Fruit fly (Drosophila melanogaster) whole organism, embryonic: ENCODE measurements around the gene Vti1a.

Experiments used
- Atf3 ChIP-seq: fragments of 200-800 bp; sonication (Bioruptor generic); optimal IDR thresholded peaks from 3 replicates; lab custom pipeline; 2016; ENCODE audit warnings: missing biosample characterization, missing genetic modification characterization
- Atf6 ChIP-seq: fragments of 200-800 bp; sonication (Bioruptor generic); IDR thresholded peaks from 2 replicates; pipeline ENCODE4 v1.3.6; 2022; ENCODE audit warnings: missing biosample characterization, missing genetic modification characterization
- BtbVII ChIP-seq: fragments of 200-800 bp; sonication (Bioruptor generic); optimal IDR thresholded peaks from 3 replicates; lab custom pipeline; 2017; ENCODE audit warnings: missing biosample characterization, mild to moderate bottlenecking, missing genetic modification characterization
- CG10366 ChIP-seq: fragments of 200-800 bp; sonication (Bioruptor generic); IDR thresholded peaks from 2 replicates; pipeline ENCODE4 v1.3.6; 2022; ENCODE audit warnings: missing biosample characterization, missing genetic modification characterization
- CG10959 ChIP-seq: fragments of 200-800 bp; sonication (Bioruptor generic); IDR thresholded peaks from 2 replicates; pipeline ENCODE4 v1.3.6; 2022; ENCODE audit warnings: missing biosample characterization, missing genetic modification characterization
- CG10979 ChIP-seq: fragments of 200-800 bp; sonication (Bioruptor generic); optimal IDR thresholded peaks from 2 replicates; lab custom pipeline; 2018; ENCODE audit warnings: missing biosample characterization, mild to moderate bottlenecking, missing genetic modification characterization, moderate library complexity
- CG11695 ChIP-seq: fragments of 200-800 bp; sonication (Bioruptor generic); IDR thresholded peaks from 3 replicates; pipeline ENCODE4 v1.3.6; 2022; ENCODE audit warnings: missing biosample characterization, missing genetic modification characterization
- CG11723 ChIP-seq: fragments of 200-800 bp; sonication (Bioruptor generic); optimal IDR thresholded peaks from 2 replicates; lab custom pipeline; 2017; ENCODE audit warnings: missing biosample characterization, mild to moderate bottlenecking, missing genetic modification characterization
- CG12155 ChIP-seq: fragments of 200-800 bp; sonication (Bioruptor generic); optimal IDR thresholded peaks from 3 replicates; lab custom pipeline; 2016; ENCODE audit warnings: missing biosample characterization, missing genetic modification characterization
- CG14441 ChIP-seq: fragments of 200-800 bp; sonication (Bioruptor generic); IDR thresholded peaks from 2 replicates; pipeline ENCODE4 v1.3.6; 2022; ENCODE audit warnings: missing biosample characterization, missing genetic modification characterization
- CG15073 ChIP-seq: fragments of 200-800 bp; sonication (Bioruptor generic); optimal IDR thresholded peaks from 2 replicates; lab custom pipeline; 2016; ENCODE audit warnings: missing biosample characterization, missing genetic modification characterization
- CG15514 ChIP-seq: fragments of 200-800 bp; sonication (Bioruptor generic); optimal IDR thresholded peaks from 3 replicates; lab custom pipeline; 2017; ENCODE audit warnings: missing biosample characterization, missing genetic modification characterization, mild to moderate bottlenecking, moderate library complexity, missing genetic modification reagents
- CG17186 ChIP-seq: fragments of 200-800 bp; sonication (Bioruptor generic); optimal IDR thresholded peaks from 3 replicates; lab custom pipeline; 2017; ENCODE audit warnings: missing biosample characterization, missing genetic modification reagents, missing genetic modification characterization
- CG18262 ChIP-seq: fragments of 200-800 bp; optimal IDR thresholded peaks from 3 replicates; lab custom pipeline; 2019; ENCODE audit warnings: missing biosample characterization, mild to moderate bottlenecking, missing genetic modification characterization, moderate library complexity
- CG2678 ChIP-seq: fragments of 200-800 bp; sonication (Bioruptor generic); optimal IDR thresholded peaks from 3 replicates; lab custom pipeline; 2019; ENCODE audit warnings: missing biosample characterization, mild to moderate bottlenecking, missing genetic modification characterization, moderate library complexity
- CG31365 ChIP-seq: fragments of 200-800 bp; sonication (Bioruptor generic); optimal IDR thresholded peaks from 2 replicates; lab custom pipeline; 2018; ENCODE audit warnings: missing biosample characterization, mild to moderate bottlenecking, missing genetic modification characterization
- CG3847 ChIP-seq: fragments of 200-800 bp; sonication (Bioruptor generic); IDR thresholded peaks from 2 replicates; pipeline ENCODE4 v1.3.6; 2022; ENCODE audit warnings: missing biosample characterization, missing genetic modification characterization
- CG4820 ChIP-seq: fragments of 200-800 bp; sonication (Bioruptor generic); optimal IDR thresholded peaks from 3 replicates; lab custom pipeline; 2016; ENCODE audit warnings: missing biosample characterization, missing genetic modification characterization
- CG6175 ChIP-seq: fragments of 200-800 bp; sonication (Bioruptor generic); IDR thresholded peaks from 3 replicates; pipeline ENCODE4 v1.3.6; 2022; ENCODE audit warnings: missing biosample characterization, missing genetic modification characterization
- CG6765 ChIP-seq: fragments of 200-800 bp; sonication (Bioruptor generic); optimal IDR thresholded peaks from 3 replicates; lab custom pipeline; 2017; ENCODE audit warnings: missing biosample characterization, mild to moderate bottlenecking, missing genetic modification characterization
- CG7556 ChIP-seq: fragments of 200-800 bp; sonication (Bioruptor generic); optimal IDR thresholded peaks from 2 replicates; lab custom pipeline; 2017; ENCODE audit warnings: missing biosample characterization, mild to moderate bottlenecking, missing genetic modification characterization
- Dek ChIP-seq: fragments of 200-800 bp; sonication (Bioruptor generic); optimal IDR thresholded peaks from 3 replicates; lab custom pipeline; 2019; ENCODE audit warnings: missing biosample characterization, mild to moderate bottlenecking, missing genetic modification characterization, moderate library complexity
- Dfd ChIP-seq, 2 experiments: fragments of >200 bp; optimal IDR thresholded peaks; 2 replicates each; lab custom pipeline; 2017; ENCODE audit warnings: missing biosample characterization in 2 of 2, missing genetic modification characterization in 2 of 2
- Elba2 ChIP-seq: fragments of 200-800 bp; sonication (Bioruptor generic); optimal IDR thresholded peaks from 3 replicates; lab custom pipeline; 2016; ENCODE audit warnings: missing biosample characterization, missing genetic modification characterization
- GATAe ChIP-seq: fragments of 200-800 bp; sonication (Bioruptor generic); conservative IDR thresholded peaks from 2 replicates; pipeline ENCODE4 v1.3.6; 2022; ENCODE audit warnings: missing biosample characterization, missing genetic modification characterization
- HLH3B ChIP-seq: fragments of 200-800 bp; sonication (Bioruptor generic); IDR thresholded peaks from 2 replicates; pipeline ENCODE4 v1.3.6; 2022; ENCODE audit warnings: missing biosample characterization, missing genetic modification characterization
- Hr3 ChIP-seq: fragments of 200-800 bp; sonication (Bioruptor generic); optimal IDR thresholded peaks from 3 replicates; lab custom pipeline; 2016; ENCODE audit warnings: missing biosample characterization, missing genetic modification characterization
- MTF-1 ChIP-seq: fragments of 200-800 bp; sonication (Bioruptor generic); optimal IDR thresholded peaks from 2 replicates; lab custom pipeline; 2018; ENCODE audit warnings: missing biosample characterization, mild to moderate bottlenecking, missing genetic modification characterization, borderline replicate concordance
- ac ChIP-seq: fragments of 200-800 bp; sonication (Bioruptor generic); optimal IDR thresholded peaks from 3 replicates; lab custom pipeline; 2017; ENCODE audit warnings: missing biosample characterization, mild to moderate bottlenecking, missing genetic modification characterization
- ap ChIP-seq: fragments of 200-800 bp; sonication (Bioruptor generic); IDR thresholded peaks from 2 replicates; pipeline ENCODE4 v1.3.6; 2022; ENCODE audit warnings: missing biosample characterization, missing genetic modification characterization
- az2 ChIP-seq: fragments of 200-800 bp; sonication (Bioruptor generic); optimal IDR thresholded peaks from 3 replicates; lab custom pipeline; 2016; ENCODE audit warnings: missing biosample characterization, missing genetic modification characterization
- cwo ChIP-seq: fragments of 200-800 bp; sonication (Bioruptor generic); optimal IDR thresholded peaks from 3 replicates; lab custom pipeline; 2017; ENCODE audit warnings: missing biosample characterization, missing genetic modification characterization, mild to moderate bottlenecking, moderate library complexity, missing genetic modification reagents
- emc ChIP-seq: fragments of 200-800 bp; sonication (Bioruptor generic); optimal IDR thresholded peaks from 2 replicates; lab custom pipeline; 2016; ENCODE audit warnings: missing biosample characterization, missing genetic modification characterization
- hth ChIP-seq: fragments of >200 bp; optimal IDR thresholded peaks from 2 replicates; lab custom pipeline; 2017; ENCODE audit warnings: inconsistent platforms
- ind ChIP-seq: fragments of 200-800 bp; sonication (Bioruptor generic); optimal IDR thresholded peaks from 3 replicates; lab custom pipeline; 2016; ENCODE audit warnings: missing biosample characterization, missing genetic modification characterization
- nerfin-1 ChIP-seq: fragments of 200-800 bp; sonication (Bioruptor generic); optimal IDR thresholded peaks from 3 replicates; lab custom pipeline; 2019; ENCODE audit warnings: missing biosample characterization, mild to moderate bottlenecking, missing genetic modification characterization, moderate library complexity
- org-1 ChIP-seq: fragments of 200-800 bp; sonication (Bioruptor generic); optimal IDR thresholded peaks from 2 replicates; lab custom pipeline; 2017; ENCODE audit warnings: missing biosample characterization, missing genetic modification characterization
- pnt ChIP-seq: fragments of 200-800 bp; sonication (Bioruptor generic); optimal IDR thresholded peaks from 3 replicates; lab custom pipeline; 2016; ENCODE audit warnings: missing biosample characterization, missing genetic modification characterization
- prd ChIP-seq, 3 experiments: fragments of >200 bp in 2 of 3; fragments of 200-800 bp in 1 of 3; sonication (Bioruptor generic) in 1 of 3; optimal IDR thresholded peaks in 2 of 3; IDR thresholded peaks in 1 of 3; 2 replicates in 2 of 3; 3 replicates in 1 of 3; pipeline versions ENCODE4 v1.3.6 to Lab custom; 2017 to 2022; ENCODE audit warnings: missing biosample characterization in 1 of 3, missing genetic modification characterization in 1 of 3
- sc ChIP-seq, 3 experiments: fragments of >200 bp in 2 of 3; fragments of 200-800 bp in 1 of 3; sonication (Bioruptor generic) in 1 of 3; optimal IDR thresholded peaks; 2 replicates in 2 of 3; 3 replicates in 1 of 3; lab custom pipeline; 2017; ENCODE audit warnings: mild to moderate bottlenecking in 1 of 3, missing biosample characterization in 1 of 3, missing genetic modification characterization in 1 of 3, missing genetic modification reagents in 1 of 3
- schlank ChIP-seq: fragments of 200-800 bp; sonication (Bioruptor generic); optimal IDR thresholded peaks from 2 replicates; lab custom pipeline; 2018; ENCODE audit warnings: missing biosample characterization, mild to moderate bottlenecking, missing genetic modification characterization
- scrt ChIP-seq: fragments of 200-800 bp; sonication (Bioruptor generic); optimal IDR thresholded peaks from 2 replicates; lab custom pipeline; 2018; ENCODE audit warnings: missing biosample characterization, mild to moderate bottlenecking, missing genetic modification characterization, moderate library complexity
- sens-2 ChIP-seq: fragments of 200-800 bp; sonication (Bioruptor generic); IDR thresholded peaks from 2 replicates; pipeline ENCODE4 v1.3.6; 2022; ENCODE audit warnings: missing biosample characterization, missing genetic modification characterization
- slbo ChIP-seq: fragments of 200-800 bp; sonication (Bioruptor generic); IDR thresholded peaks from 2 replicates; pipeline ENCODE4 v1.3.6; 2022; ENCODE audit warnings: missing biosample characterization, missing genetic modification characterization
- stc ChIP-seq: fragments of 200-800 bp; sonication (Bioruptor generic); IDR thresholded peaks from 2 replicates; pipeline ENCODE4 v1.3.6; 2022; ENCODE audit warnings: missing biosample characterization, missing genetic modification characterization
- tin ChIP-seq: fragments of 200-800 bp; sonication (Bioruptor generic); optimal IDR thresholded peaks from 3 replicates; lab custom pipeline; 2016; ENCODE audit warnings: missing biosample characterization, missing genetic modification characterization
- unc-4 ChIP-seq: fragments of 200-800 bp; sonication (Bioruptor generic); IDR thresholded peaks from 2 replicates; pipeline ENCODE4 v1.3.6; 2022; ENCODE audit warnings: missing biosample characterization, missing genetic modification characterization; ENCODE audit not compliant: partially characterized antibody
- zen ChIP-seq: fragments of 200-800 bp; sonication (Bioruptor generic); optimal IDR thresholded peaks from 3 replicates; lab custom pipeline; 2018; ENCODE audit warnings: missing biosample characterization, mild to moderate bottlenecking, missing genetic modification characterization, moderate library complexity

Vti1a gene

dm6 chr3L:642146-642864 lies 50.4 kb downstream of the Vti1a start (continued):
- TF ChIP-seq Dek (tag; lab: Kevin White, UChicago) (peak; percentile 41), CG7556 (peak; percentile 70), CG17186 (GFP tag; lab: Kevin White, UChicago) (no peak), az2 (GFP tag; lab: Kevin White, UChicago) (peak; percentile 60), ind (GFP tag; lab: Kevin White, UChicago) (peak; percentile 37), Atf6 (GFP tag; lab: Robert Waterston, UW) (peak; percentile 53; the same call in 1 of the 2 replicates), GATAe (GFP tag; lab: Robert Waterston, UW) (no peak), CG6175 (GFP tag; lab: Robert Waterston, UW) (no peak), CG3847 (no peak), CG15514 (no peak), pnt (GFP tag; lab: Kevin White, UChicago) (no peak), hth (no peak), CG4820 (GFP tag; lab: Kevin White, UChicago) (peak; percentile 5), CG2678 (tag; lab: Kevin White, UChicago) (peak; percentile 71), CG10959 (GFP tag; lab: Robert Waterston, UW) (0 out of 2 replicates have a peak, but pooled peaks have one; percentile 15), Atf3 (no peak), Hr3 (GFP tag; lab: Kevin White, UChicago) (peak; percentile 61), CG6765 (GFP tag; lab: Kevin White, UChicago) (peak; percentile 35), MTF-1 (GFP tag; lab: Kevin White, UChicago) (no peak), CG10366 (GFP tag; lab: Robert Waterston, UW) (peak; percentile 52), zen (tag; lab: Kevin White, UChicago) (peak; percentile 3), CG31365 (no peak), CG11695 (peak; percentile 20; the same call in 1 of the 3 replicates), BtbVII (GFP tag; lab: Kevin White, UChicago) (peak; percentile 60), emc (no peak), ap (GFP tag; lab: Robert Waterston, UW) (0 out of 2 replicates have a peak, but pooled peaks have one; percentile 9), CG10979 (tag; lab: Kevin White, UChicago) (peak; percentile 80), ac (GFP tag; lab: Kevin White, UChicago) (peak; percentile 2), stc (no peak; the same call in 1 of the 2 replicates), org-1 (no peak), CG18262 (tag; lab: Kevin White, UChicago) (peak; percentile 80), Dfd (GFP tag; optimal IDR thresholded peaks at IDR 0.05; lab: Kevin White, UChicago) (no peak), unc-4 (no peak), sens-2 (GFP tag; lab: Robert Waterston, UW) (no peak; the same call in 1 of the 2 replicates), schlank (tag; lab: Kevin White, UChicago) (no peak), CG12155 (peak; percentile 29), prd (optimal IDR thresholded peaks at IDR 0.05; lab: Kevin White, UChicago) (no peak), prd (GFP tag; IDR thresholded peaks at IDR 0.05; lab: Robert Waterston, UW) (peak; percentile 64; the same call in 2 of the 3 replicates), Elba2 (GFP tag; lab: Kevin White, UChicago) (no peak), CG15073 (no peak), sc (optimal IDR thresholded peaks at IDR 0.05; lab: Kevin White, UChicago) (no peak), sc (GFP tag; optimal IDR thresholded peaks at IDR 0.05; lab: Kevin White, UChicago) (peak; percentile 35), CG14441 (GFP tag; lab: Robert Waterston, UW) (peak; percentile 39; the same call in 1 of the 2 replicates), cwo (no peak), slbo (GFP tag; lab: Robert Waterston, UW) (peak; percentile 38), scrt (GFP tag; lab: Kevin White, UChicago) (peak; percentile 44), tin (GFP tag; lab: Kevin White, UChicago) (peak; percentile 12), HLH3B (peak; percentile 5; the same call in 1 of the 2 replicates), CG11723 (peak; percentile 8), nerfin-1 (peak; percentile 43)
